Worm (Caenorhabditis elegans) whole organism, L4 larva: ENCODE measurements around the gene C18E9.7.

Experiments
- F10B5.3 ChIP-seq: sonication (generic microtip); optimal IDR thresholded peaks from 2 replicates; lab custom pipeline; 2016; ENCODE audit warnings: mild to moderate bottlenecking, missing genetic modification characterization, missing compliant biosample characterization
- T20F7.1 ChIP-seq: fragments of 200-800 bp; sonication (Bioruptor generic); optimal IDR thresholded peaks from 2 replicates; lab custom pipeline; 2018; ENCODE audit warnings: mild to moderate bottlenecking, missing genetic modification characterization, missing compliant biosample characterization
- Y48G9A.11 ChIP-seq: fragments of 200-800 bp; sonication (Bioruptor generic); IDR thresholded peaks from 2 replicates; pipeline ENCODE4 v1.3.6; 2022; ENCODE audit warnings: missing genetic modification reagents, missing genetic modification characterization, missing compliant biosample characterization
- Y75B8A.6 ChIP-seq: fragments of 200-800 bp; sonication (Bioruptor generic); IDR thresholded peaks from 2 replicates; pipeline ENCODE4 v1.3.6; 2022; ENCODE audit warnings: missing genetic modification reagents, missing genetic modification characterization, missing compliant biosample characterization
- ZK337.2 ChIP-seq: fragments of 200-800 bp; sonication (Bioruptor generic); IDR thresholded peaks from 2 replicates; pipeline ENCODE4 v1.3.6; 2022; ENCODE audit warnings: missing genetic modification reagents, missing genetic modification characterization, missing compliant biosample characterization
- ZK546.5 ChIP-seq, 2 experiments: sonication (generic microtip); optimal IDR thresholded peaks; 2 replicates each; lab custom pipeline; 2017; ENCODE audit warnings: missing biosample characterization in 2 of 2, missing genetic modification characterization in 2 of 2
- aly-2 ChIP-seq: sonication (generic microtip); optimal IDR thresholded peaks from 2 replicates; lab custom pipeline; 2018; ENCODE audit warnings: missing biosample characterization, missing genetic modification characterization
- arid-1 ChIP-seq: fragments of 200-800 bp; sonication (Bioruptor generic); conservative IDR thresholded peaks from 2 replicates; pipeline ENCODE4 v1.3.6; 2022; ENCODE audit warnings: missing genetic modification reagents, missing genetic modification characterization, missing compliant biosample characterization
- ceh-32 ChIP-seq: sonication (generic microtip); optimal IDR thresholded peaks from 2 replicates; lab custom pipeline; 2016; ENCODE audit warnings: mild to moderate bottlenecking, missing genetic modification characterization, missing compliant biosample characterization; ENCODE audit not compliant: poor library complexity
- ceh-62 ChIP-seq: sonication (generic microtip); optimal IDR thresholded peaks from 2 replicates; lab custom pipeline; 2017; ENCODE audit warnings: missing biosample characterization, missing genetic modification characterization
- cey-2 ChIP-seq: sonication (generic microtip); optimal IDR thresholded peaks from 3 replicates; lab custom pipeline; 2017; ENCODE audit warnings: missing genetic modification characterization, mild to moderate bottlenecking, missing compliant biosample characterization, antibody characterized with exemption, borderline replicate concordance; ENCODE audit not compliant: insufficient read depth
- dmd-6 ChIP-seq: fragments of 200-800 bp; sonication (Bioruptor generic); IDR thresholded peaks from 2 replicates; pipeline ENCODE4 v1.3.6; 2022; ENCODE audit warnings: missing genetic modification reagents, missing genetic modification characterization, missing compliant biosample characterization
- dmd-9 ChIP-seq: fragments of 200-800 bp; sonication (Bioruptor generic); IDR thresholded peaks from 2 replicates; pipeline ENCODE4 v1.3.6; 2022; ENCODE audit warnings: missing genetic modification reagents, missing genetic modification characterization, missing compliant biosample characterization
- dpl-1 ChIP-seq: fragments of 150-350 bp; optimal IDR thresholded peaks from 2 replicates; lab custom pipeline; 2014; ENCODE audit warnings: missing biosample characterization, missing genetic modification reagents, missing genetic modification characterization
- duxl-1 ChIP-seq: sonication (generic microtip); optimal IDR thresholded peaks from 2 replicates; lab custom pipeline; 2016; ENCODE audit warnings: mild to moderate bottlenecking, missing genetic modification characterization, moderate library complexity, missing compliant biosample characterization; ENCODE audit not compliant: poor library complexity
- dve-1 ChIP-seq: sonication (generic microtip); optimal IDR thresholded peaks from 2 replicates; lab custom pipeline; 2017; ENCODE audit warnings: antibody characterized with exemption, mild to moderate bottlenecking, missing genetic modification characterization, missing compliant biosample characterization; ENCODE audit not compliant: insufficient read depth
- fkh-10 ChIP-seq: fragments of 150-350 bp; optimal IDR thresholded peaks from 2 replicates; lab custom pipeline; 2014; ENCODE audit warnings: missing biosample characterization, missing genetic modification reagents, missing genetic modification characterization
- fos-1 ChIP-seq: fragments of 150-350 bp; optimal IDR thresholded peaks from 2 replicates; lab custom pipeline; 2014; ENCODE audit warnings: missing biosample characterization, missing genetic modification characterization
- gei-8 ChIP-seq: fragments of 200-800 bp; sonication (Bioruptor generic); optimal IDR thresholded peaks from 2 replicates; lab custom pipeline; 2018; ENCODE audit warnings: mild to moderate bottlenecking, missing genetic modification characterization, missing compliant biosample characterization
- hlh-11 ChIP-seq: fragments of 200-800 bp; sonication (Bioruptor generic); optimal IDR thresholded peaks from 2 replicates; lab custom pipeline; 2018; ENCODE audit warnings: mild to moderate bottlenecking, missing genetic modification characterization, missing compliant biosample characterization
- hlh-30 ChIP-seq: sonication (generic microtip); optimal IDR thresholded peaks from 2 replicates; lab custom pipeline; 2017; ENCODE audit warnings: antibody characterized with exemption, mild to moderate bottlenecking, missing genetic modification characterization, missing compliant biosample characterization; ENCODE audit not compliant: insufficient read depth
- lin-1 ChIP-seq: fragments of 200-800 bp; sonication (Bioruptor generic); IDR thresholded peaks from 2 replicates; pipeline ENCODE4 v1.3.6; 2022; ENCODE audit warnings: missing genetic modification reagents, missing genetic modification characterization, missing compliant biosample characterization
- lin-39 ChIP-seq: fragments of 150-350 bp; optimal IDR thresholded peaks from 2 replicates; lab custom pipeline; 2014; ENCODE audit warnings: missing biosample characterization, missing genetic modification reagents, missing genetic modification characterization
- lsy-2 ChIP-seq, 2 experiments: fragments of 150-350 bp in 1 of 2; sonication (generic microtip) in 1 of 2; optimal IDR thresholded peaks; 2 replicates each; lab custom pipeline; 2014 to 2017; ENCODE audit warnings: missing biosample characterization in 2 of 2, missing genetic modification characterization in 2 of 2
- madf-5 ChIP-seq, 2 experiments: fragments of 200-800 bp; sonication (Bioruptor generic); IDR thresholded peaks; 2 replicates each; pipeline ENCODE4 v1.3.6; 2022; ENCODE audit warnings: missing compliant biosample characterization in 2 of 2, missing genetic modification characterization in 2 of 2
- madf-9 ChIP-seq: fragments of 200-800 bp; sonication (Bioruptor generic); conservative IDR thresholded peaks from 2 replicates; pipeline ENCODE4 v1.3.6; 2022; ENCODE audit warnings: missing genetic modification reagents, missing genetic modification characterization, missing compliant biosample characterization
- mdt-29 ChIP-seq: fragments of 200-800 bp; sonication (Bioruptor generic); IDR thresholded peaks from 2 replicates; pipeline ENCODE4 v1.3.6; 2022; ENCODE audit warnings: missing genetic modification reagents, missing genetic modification characterization, missing compliant biosample characterization
- mep-1 ChIP-seq: fragments of 150-350 bp; sonication (generic microtip); optimal IDR thresholded peaks from 3 replicates; lab custom pipeline; 2014; ENCODE audit warnings: missing biosample characterization, missing genetic modification characterization
- mes-2 ChIP-seq: sonication (generic microtip); optimal IDR thresholded peaks from 2 replicates; lab custom pipeline; 2016; ENCODE audit warnings: missing genotype, mild to moderate bottlenecking, missing genetic modification characterization, missing compliant biosample characterization; ENCODE audit not compliant: poor library complexity, severe bottlenecking
- mxl-3 ChIP-seq: fragments of 200-800 bp; sonication (Bioruptor generic); optimal IDR thresholded peaks from 2 replicates; lab custom pipeline; 2018; ENCODE audit warnings: mild to moderate bottlenecking, missing genetic modification characterization, missing compliant biosample characterization
- nhr-10 ChIP-seq: fragments of 150-350 bp; optimal IDR thresholded peaks from 2 replicates; lab custom pipeline; 2014; ENCODE audit warnings: missing biosample characterization, missing genetic modification characterization
- nhr-102 ChIP-seq: sonication (generic microtip); optimal IDR thresholded peaks from 2 replicates; lab custom pipeline; 2016; ENCODE audit warnings: mild to moderate bottlenecking, missing genetic modification characterization, moderate library complexity, missing compliant biosample characterization
- nhr-25 ChIP-seq: sonication (generic microtip); optimal IDR thresholded peaks from 2 replicates; lab custom pipeline; 2017; ENCODE audit warnings: missing genetic modification characterization, mild to moderate bottlenecking, missing compliant biosample characterization, antibody characterized with exemption, moderate library complexity, borderline replicate concordance; ENCODE audit not compliant: insufficient read depth
- nhr-28 ChIP-seq: fragments of 150-350 bp; optimal IDR thresholded peaks from 2 replicates; lab custom pipeline; 2014; ENCODE audit warnings: missing biosample characterization, missing genetic modification characterization
- nhr-41 ChIP-seq: fragments of 200-800 bp; sonication (Bioruptor generic); IDR thresholded peaks from 2 replicates; pipeline ENCODE4 v1.3.6; 2022; ENCODE audit warnings: missing genetic modification reagents, missing genetic modification characterization, missing compliant biosample characterization
- nhr-42 ChIP-seq: fragments of 200-800 bp; sonication (Bioruptor generic); IDR thresholded peaks from 2 replicates; pipeline ENCODE4 v1.3.6; 2022; ENCODE audit warnings: missing genetic modification characterization, missing compliant biosample characterization
- nhr-6 ChIP-seq: fragments of 150-350 bp; optimal IDR thresholded peaks from 2 replicates; lab custom pipeline; 2014; ENCODE audit warnings: missing biosample characterization, missing genetic modification characterization
- php-3 ChIP-seq: fragments of 200-800 bp; sonication (Bioruptor generic); IDR thresholded peaks from 2 replicates; pipeline ENCODE4 v1.3.6; 2022; ENCODE audit warnings: missing genetic modification reagents, missing genetic modification characterization, missing compliant biosample characterization
- sdz-12 ChIP-seq: fragments of 200-800 bp; sonication (Bioruptor generic); optimal IDR thresholded peaks from 2 replicates; lab custom pipeline; 2018; ENCODE audit warnings: mild to moderate bottlenecking, missing genetic modification characterization, missing compliant biosample characterization
- snpc-1.2 ChIP-seq: fragments of 200-800 bp; sonication (Bioruptor generic); IDR thresholded peaks from 2 replicates; pipeline ENCODE4 v1.3.6; 2022; ENCODE audit warnings: missing genetic modification reagents, missing genetic modification characterization, missing compliant biosample characterization
- spr-1 ChIP-seq: sonication (generic microtip); optimal IDR thresholded peaks from 2 replicates; lab custom pipeline; 2016; ENCODE audit warnings: mild to moderate bottlenecking, missing genetic modification characterization, missing compliant biosample characterization
- spr-3 ChIP-seq: fragments of 200-800 bp; sonication (Bioruptor generic); optimal IDR thresholded peaks from 2 replicates; lab custom pipeline; 2018; ENCODE audit warnings: mild to moderate bottlenecking, missing genetic modification characterization, missing compliant biosample characterization
- tag-97 ChIP-seq: fragments of 200-800 bp; sonication (Bioruptor generic); IDR thresholded peaks from 2 replicates; pipeline ENCODE4 v1.3.6; 2022; ENCODE audit warnings: missing genetic modification characterization, missing compliant biosample characterization
- unc-130 ChIP-seq: sonication (generic microtip); optimal IDR thresholded peaks from 2 replicates; lab custom pipeline; 2016; ENCODE audit warnings: missing genetic modification reagents, missing genetic modification characterization, missing compliant biosample characterization
- vab-7 ChIP-seq: fragments of 200-800 bp; sonication (Bioruptor generic); IDR thresholded peaks from 2 replicates; pipeline ENCODE4 v1.3.6; 2022; ENCODE audit warnings: missing genetic modification reagents, missing genetic modification characterization, missing compliant biosample characterization
- zag-1 ChIP-seq: fragments of 150-350 bp; optimal IDR thresholded peaks from 2 replicates; lab custom pipeline; 2014; ENCODE audit warnings: missing biosample characterization, missing genetic modification characterization
- zfp-2 ChIP-seq: sonication (generic microtip); optimal IDR thresholded peaks from 2 replicates; lab custom pipeline; 2016; ENCODE audit warnings: mild to moderate bottlenecking, missing genetic modification characterization, missing compliant biosample characterization
- ztf-11 ChIP-seq: fragments of 150-350 bp; optimal IDR thresholded peaks from 2 replicates; lab custom pipeline; 2014; ENCODE audit warnings: missing biosample characterization, missing genetic modification characterization
- ztf-7 ChIP-seq: fragments of 150-350 bp; optimal IDR thresholded peaks from 2 replicates; lab custom pipeline; 2014; ENCODE audit warnings: missing biosample characterization, missing genetic modification characterization

Gene C18E9.7

ce11 chrII:8964049-8964448 lies 18.5 kb downstream of the C18E9.7 start, which contains the start of gene sftd-3:
Gene sftd-3, minus strand, starts transcription at chrII:8964149.
- no peak for TF ChIP-seq snpc-1.2 (GFP tag; lab: Robert Waterston, UW)
- no peak for TF ChIP-seq ceh-32
- no peak for TF ChIP-seq lin-39
- TF ChIP-seq mdt-29 = no peak
- TF ChIP-seq zag-1 = no peak
- no peak for TF ChIP-seq madf-9 (GFP tag; lab: Robert Waterston, UW)
- no peak for TF ChIP-seq duxl-1 (tag; lab: Kevin White, UChicago)
- no peak for TF ChIP-seq zfp-2 (tag; lab: Kevin White, UChicago)
- TF ChIP-seq nhr-25 (tag; lab: Kevin White, UChicago) = no peak
- TF ChIP-seq madf-5 (GFP tag; IDR thresholded peaks at IDR 0.05; lab: Robert Waterston, UW) = no peak
- no peak for TF ChIP-seq spr-3 (GFP tag; lab: Kevin White, UChicago)
- TF ChIP-seq hlh-30 (tag; lab: Kevin White, UChicago) = no peak
- no peak for TF ChIP-seq dve-1 (tag; lab: Kevin White, UChicago)
- no peak for TF ChIP-seq nhr-6 (tag; lab: Kevin White, UChicago)
- TF ChIP-seq Y75B8A.6 (GFP tag; lab: Robert Waterston, UW) = no peak
- TF ChIP-seq ZK546.5 (tag; optimal IDR thresholded peaks at IDR 0.05; lab: Kevin White, UChicago) = no peak
- TF ChIP-seq mep-1 (tag; lab: Kevin White, UChicago) = no peak

ce11 chrII:8962206-8962605 lies 20.4 kb downstream of the C18E9.7 start:
- TF ChIP-seq hlh-11 (peak; percentile 13), nhr-41 (GFP tag; lab: Robert Waterston, UW) (no peak), nhr-42 (GFP tag; lab: Robert Waterston, UW) (no peak), mdt-29 (no peak), aly-2 (tag; lab: Kevin White, UChicago) (no peak), dpl-1 (no peak), lin-1 (GFP tag; lab: Robert Waterston, UW) (no peak), spr-3 (GFP tag; lab: Kevin White, UChicago) (no peak), nhr-10 (tag; lab: Kevin White, UChicago) (no peak), gei-8 (no peak), arid-1 (GFP tag; lab: Robert Waterston, UW) (no peak), fos-1 (no peak), ztf-11 (tag; lab: Kevin White, UChicago) (no peak), F10B5.3 (tag; lab: Kevin White, UChicago) (no peak), dmd-9 (no peak), php-3 (GFP tag; lab: Robert Waterston, UW) (no peak), mes-2 (tag; lab: Kevin White, UChicago) (no peak), mep-1 (tag; lab: Kevin White, UChicago) (peak; percentile 34), fkh-10 (GFP tag; lab: Kevin White, UChicago) (no peak), cey-2 (tag; lab: Kevin White, UChicago) (no peak), ZK337.2 (GFP tag; lab: Robert Waterston, UW) (peak; percentile 75), ceh-62 (tag; lab: Kevin White, UChicago) (no peak), Y48G9A.11 (GFP tag; lab: Robert Waterston, UW) (no peak), tag-97 (GFP tag; lab: Robert Waterston, UW) (no peak), lsy-2 (tag; optimal IDR thresholded peaks at IDR 0.05; lab: Kevin White, UChicago) (peak in 1 of 2 experiments; percentile 11), nhr-28 (tag; lab: Kevin White, UChicago) (no peak), ZK546.5 (tag; optimal IDR thresholded peaks at IDR 0.05; lab: Kevin White, UChicago) (no peak), ztf-7 (tag; lab: Kevin White, UChicago) (no peak), dmd-6 (GFP tag; lab: Robert Waterston, UW) (no peak), vab-7 (GFP tag; lab: Robert Waterston, UW) (no peak), unc-130 (GFP tag; lab: Kevin White, UChicago) (no peak), sdz-12 (no peak), T20F7.1 (GFP tag; lab: Kevin White, UChicago) (no peak), lin-39 (no peak), spr-1 (no peak), nhr-102 (tag; lab: Kevin White, UChicago) (no peak), mxl-3 (GFP tag; lab: Kevin White, UChicago) (no peak)
